Fruit fly (Drosophila melanogaster) whole organism, embryonic: ENCODE data around the gene CG12479.
A peak's percentile ranks its signal among the peaks of the same experiment; 100 is the strongest.

Experiments
- Awh ChIP-seq: fragments of 200-800 bp; sonication (Bioruptor generic); IDR thresholded peaks from 2 replicates; pipeline ENCODE4, ENCODE4 v1.3.6; 2022; ENCODE audit warnings: missing biosample characterization, missing genetic modification characterization
- BEAF-32 ChIP-seq: fragments of 200-800 bp; sonication (Bioruptor generic); optimal IDR thresholded peaks from 3 replicates; lab custom pipeline; 2017; ENCODE audit warnings: missing biosample characterization, missing genetic modification characterization, mild to moderate bottlenecking, moderate library complexity, missing genetic modification reagents
- Bdp1 ChIP-seq: fragments of 200-800 bp; sonication (Bioruptor generic); optimal IDR thresholded peaks from 3 replicates; lab custom pipeline; 2016; ENCODE audit warnings: missing biosample characterization, missing genetic modification characterization
- CG11085 ChIP-seq: fragments of 200-800 bp; sonication (Bioruptor generic); IDR thresholded peaks from 2 replicates; pipeline ENCODE4 v1.3.6; 2022; ENCODE audit warnings: missing biosample characterization, missing genetic modification characterization
- CG12219 ChIP-seq: fragments of 200-800 bp; sonication (Bioruptor generic); optimal IDR thresholded peaks from 3 replicates; lab custom pipeline; 2018; ENCODE audit warnings: missing biosample characterization, mild to moderate bottlenecking, missing genetic modification characterization
- CG15269 ChIP-seq: fragments of 200-800 bp; sonication (Bioruptor generic); optimal IDR thresholded peaks from 2 replicates; lab custom pipeline; 2018; ENCODE audit warnings: missing biosample characterization, mild to moderate bottlenecking, missing genetic modification characterization, moderate library complexity
- CG17802 ChIP-seq: fragments of 200-800 bp; sonication (Bioruptor generic); optimal IDR thresholded peaks from 2 replicates; lab custom pipeline; 2018; ENCODE audit warnings: missing biosample characterization, mild to moderate bottlenecking, missing genetic modification characterization, moderate library complexity
- CG18619 ChIP-seq: fragments of 200-800 bp; sonication (Bioruptor generic); optimal IDR thresholded peaks from 3 replicates; lab custom pipeline; 2017; ENCODE audit warnings: missing biosample characterization, mild to moderate bottlenecking, missing genetic modification characterization
- CG18764 ChIP-seq: fragments of 200-800 bp; sonication (Bioruptor generic); optimal IDR thresholded peaks from 3 replicates; lab custom pipeline; 2016; ENCODE audit warnings: missing biosample characterization, missing genetic modification characterization
- CG2199 ChIP-seq: fragments of 200-800 bp; sonication (Bioruptor generic); IDR thresholded peaks from 3 replicates; pipeline ENCODE4 v1.3.6; 2022; ENCODE audit warnings: missing biosample characterization, missing genetic modification characterization
- CG2875 ChIP-seq: fragments of 200-800 bp; sonication (Bioruptor generic); optimal IDR thresholded peaks from 2 replicates; lab custom pipeline; 2017; ENCODE audit warnings: missing biosample characterization, mild to moderate bottlenecking, missing genetic modification characterization, missing genetic modification reagents
- CG30431 ChIP-seq: fragments of 200-800 bp; sonication (Bioruptor generic); optimal IDR thresholded peaks from 2 replicates; lab custom pipeline; 2017; ENCODE audit warnings: missing biosample characterization, missing genetic modification characterization
- CG32772 ChIP-seq: fragments of 200-800 bp; sonication (Bioruptor generic); IDR thresholded peaks from 2 replicates; pipeline ENCODE4 v1.3.6; 2022; ENCODE audit warnings: missing biosample characterization, missing genetic modification characterization
- CG3281 ChIP-seq: fragments of 200-800 bp; sonication (Bioruptor generic); optimal IDR thresholded peaks from 3 replicates; lab custom pipeline; 2017; ENCODE audit warnings: missing biosample characterization, mild to moderate bottlenecking, missing genetic modification characterization
- CG5180 ChIP-seq: fragments of 200-800 bp; sonication (Bioruptor generic); optimal IDR thresholded peaks from 3 replicates; lab custom pipeline; 2017; ENCODE audit warnings: missing biosample characterization, missing genetic modification characterization, mild to moderate bottlenecking, moderate library complexity, missing genetic modification reagents
- CG6689 ChIP-seq: fragments of 200-800 bp; sonication (Bioruptor generic); IDR thresholded peaks from 2 replicates; pipeline ENCODE4 v1.3.6; 2022; ENCODE audit warnings: missing biosample characterization, missing genetic modification characterization
- CG6813 ChIP-seq: fragments of 200-800 bp; sonication (Bioruptor generic); optimal IDR thresholded peaks from 2 replicates; lab custom pipeline; 2017; ENCODE audit warnings: missing biosample characterization, missing genetic modification characterization, mild to moderate bottlenecking, moderate library complexity, missing genetic modification reagents
- CG7556 ChIP-seq: fragments of 200-800 bp; sonication (Bioruptor generic); optimal IDR thresholded peaks from 2 replicates; lab custom pipeline; 2017; ENCODE audit warnings: missing biosample characterization, mild to moderate bottlenecking, missing genetic modification characterization
- CG9932 ChIP-seq: fragments of 200-800 bp; sonication (Bioruptor generic); IDR thresholded peaks from 2 replicates; pipeline ENCODE4 v1.3.6; 2022; ENCODE audit warnings: missing biosample characterization, missing genetic modification characterization
- CHES-1-like ChIP-seq: fragments of 200-800 bp; sonication (Bioruptor generic); optimal IDR thresholded peaks from 2 replicates; lab custom pipeline; 2016; ENCODE audit warnings: missing biosample characterization, missing genetic modification characterization
- Dad ChIP-seq: fragments of 200-800 bp; sonication (Bioruptor generic); optimal IDR thresholded peaks from 3 replicates; lab custom pipeline; 2016; ENCODE audit warnings: missing biosample characterization, missing genetic modification characterization
- Dek ChIP-seq: fragments of 200-800 bp; sonication (Bioruptor generic); optimal IDR thresholded peaks from 3 replicates; lab custom pipeline; 2019; ENCODE audit warnings: missing biosample characterization, mild to moderate bottlenecking, missing genetic modification characterization, moderate library complexity
- Drgx ChIP-seq: fragments of 200-800 bp; sonication (Bioruptor generic); IDR thresholded peaks from 2 replicates; pipeline ENCODE4 v1.3.6; 2022; ENCODE audit warnings: missing biosample characterization, missing genetic modification characterization
- Ets65A ChIP-seq: fragments of 200-800 bp; sonication (Bioruptor generic); peaks from one replicate; lab custom pipeline; 2016; ENCODE audit warnings: missing biosample characterization, missing genetic modification characterization
- Gug ChIP-seq: fragments of 200-800 bp; sonication (Bioruptor generic); IDR thresholded peaks from 4 replicates; pipeline ENCODE4 v1.3.6; 2022; ENCODE audit warnings: missing biosample characterization, missing genetic modification characterization
- Hmr ChIP-seq: fragments of 200-800 bp; sonication (Bioruptor generic); optimal IDR thresholded peaks from 3 replicates; lab custom pipeline; 2017; ENCODE audit warnings: mild to moderate bottlenecking, missing biosample characterization, missing genetic modification reagents, missing genetic modification characterization
- Hr39 ChIP-seq: fragments of >200 bp; optimal IDR thresholded peaks from 2 replicates; lab custom pipeline; 2017
- Nf-YB ChIP-seq: fragments of 200-800 bp; sonication (Bioruptor generic); optimal IDR thresholded peaks from 3 replicates; lab custom pipeline; 2019; ENCODE audit warnings: missing biosample characterization, mild to moderate bottlenecking, missing genetic modification characterization, moderate library complexity
- Poxn ChIP-seq: fragments of 200-800 bp; sonication (Bioruptor generic); IDR thresholded peaks from 2 replicates; pipeline ENCODE4 v1.3.6; 2022; ENCODE audit warnings: missing biosample characterization, missing genetic modification characterization
- Rfx ChIP-seq: fragments of 200-800 bp; sonication (Bioruptor generic); IDR thresholded peaks from 2 replicates; pipeline ENCODE4 v1.3.6; 2022; ENCODE audit warnings: missing biosample characterization, missing genetic modification characterization
- Sin3A ChIP-seq: fragments of >200 bp; optimal IDR thresholded peaks from 2 replicates; lab custom pipeline; 2018
- Sry-δ ChIP-seq: fragments of 200-800 bp; sonication (Bioruptor generic); optimal IDR thresholded peaks from 2 replicates; lab custom pipeline; 2016; ENCODE audit warnings: missing biosample characterization, missing genetic modification characterization
- Usf ChIP-seq: fragments of 200-800 bp; sonication (Bioruptor generic); optimal IDR thresholded peaks from 2 replicates; lab custom pipeline; 2017; ENCODE audit warnings: missing genotype, missing biosample characterization, missing genetic modification characterization
- bcd ChIP-seq: fragments of 200-800 bp; sonication (Bioruptor generic); optimal IDR thresholded peaks from 2 replicates; lab custom pipeline; 2017; ENCODE audit warnings: missing biosample characterization, mild to moderate bottlenecking, missing genetic modification characterization
- cwo ChIP-seq: fragments of 200-800 bp; sonication (Bioruptor generic); optimal IDR thresholded peaks from 3 replicates; lab custom pipeline; 2017; ENCODE audit warnings: missing biosample characterization, missing genetic modification characterization, mild to moderate bottlenecking, moderate library complexity, missing genetic modification reagents
- danr ChIP-seq: fragments of 200-800 bp; sonication (Bioruptor generic); IDR thresholded peaks from 2 replicates; pipeline ENCODE4 v1.3.6; 2022; ENCODE audit warnings: missing biosample characterization, missing genetic modification characterization
- ems ChIP-seq: fragments of 200-800 bp; sonication (Bioruptor generic); optimal IDR thresholded peaks from 3 replicates; lab custom pipeline; 2016; ENCODE audit warnings: missing biosample characterization, missing genetic modification characterization
- en ChIP-seq: fragments of 200-800 bp; sonication (Bioruptor generic); optimal IDR thresholded peaks from 2 replicates; lab custom pipeline; 2016; ENCODE audit warnings: missing biosample characterization, missing genetic modification characterization
- gem ChIP-seq: fragments of 200-800 bp; sonication (Bioruptor generic); optimal IDR thresholded peaks from 2 replicates; lab custom pipeline; 2019; ENCODE audit warnings: missing biosample characterization, mild to moderate bottlenecking, missing genetic modification characterization, moderate library complexity
- mam ChIP-seq: fragments of 200-800 bp; sonication (Bioruptor generic); optimal IDR thresholded peaks from 3 replicates; lab custom pipeline; 2016; ENCODE audit warnings: missing biosample characterization, missing genetic modification characterization
- nerfin-1 ChIP-seq: fragments of 200-800 bp; sonication (Bioruptor generic); optimal IDR thresholded peaks from 3 replicates; lab custom pipeline; 2019; ENCODE audit warnings: missing biosample characterization, mild to moderate bottlenecking, missing genetic modification characterization, moderate library complexity
- nerfin-2 ChIP-seq: fragments of 200-800 bp; sonication (Bioruptor generic); IDR thresholded peaks from 2 replicates; pipeline ENCODE4 v1.3.6; 2022; ENCODE audit warnings: missing biosample characterization, missing genetic modification characterization; ENCODE audit not compliant: partially characterized antibody
- pita ChIP-seq: fragments of 200-800 bp; sonication (Bioruptor generic); optimal IDR thresholded peaks from 2 replicates; lab custom pipeline; 2017; ENCODE audit warnings: missing biosample characterization, mild to moderate bottlenecking, missing genetic modification characterization
- prd ChIP-seq, 3 experiments: fragments of >200 bp in 2 of 3; fragments of 200-800 bp in 1 of 3; sonication (Bioruptor generic) in 1 of 3; optimal IDR thresholded peaks in 2 of 3; IDR thresholded peaks in 1 of 3; 2 replicates in 2 of 3; 3 replicates in 1 of 3; pipeline versions ENCODE4 v1.3.6 to Lab custom; 2017 to 2022; ENCODE audit warnings: missing biosample characterization in 1 of 3, missing genetic modification characterization in 1 of 3
- psq ChIP-seq: fragments of 200-800 bp; sonication (Bioruptor generic); optimal IDR thresholded peaks from 2 replicates; lab custom pipeline; 2017; ENCODE audit warnings: missing biosample characterization, missing genetic modification characterization
- schlank ChIP-seq: fragments of 200-800 bp; sonication (Bioruptor generic); optimal IDR thresholded peaks from 2 replicates; lab custom pipeline; 2018; ENCODE audit warnings: missing biosample characterization, mild to moderate bottlenecking, missing genetic modification characterization
- sens ChIP-seq: fragments of 200-800 bp; sonication (Bioruptor generic); peaks from one replicate; lab custom pipeline; 2016; ENCODE audit warnings: missing biosample characterization, missing genetic modification characterization
- shn ChIP-seq: fragments of 200-800 bp; sonication (Bioruptor generic); optimal IDR thresholded peaks from 3 replicates; lab custom pipeline; 2016; ENCODE audit warnings: missing biosample characterization, missing genetic modification characterization
- stwl ChIP-seq: fragments of 200-800 bp; sonication (Bioruptor generic); optimal IDR thresholded peaks from 3 replicates; lab custom pipeline; 2018; ENCODE audit warnings: missing biosample characterization, mild to moderate bottlenecking, missing genetic modification characterization, moderate library complexity
- sug ChIP-seq: fragments of 200-800 bp; optimal IDR thresholded peaks from 2 replicates; lab custom pipeline; 2019; ENCODE audit warnings: missing biosample characterization, mild to moderate bottlenecking, missing genetic modification characterization, moderate library complexity
- zfh2 ChIP-seq: fragments of 200-800 bp; sonication (Bioruptor generic); optimal IDR thresholded peaks from 2 replicates; lab custom pipeline; 2016; ENCODE audit warnings: missing biosample characterization, missing genetic modification characterization

CG12479 gene

dm6 chrX:14169068-14169642 lies 17.3 kb upstream of the CG12479 start, which contains the start of gene CG12480 (continued):
- TF ChIP-seq Gug (GFP tag; lab: Robert Waterston, UW) (no peak), zfh2 (peak; percentile 62), Usf (peak; percentile 12), Hr39 (lab: Kevin White, UChicago) (no peak), Drgx (0 out of 2 replicates have a peak, but pooled peaks have one; percentile 15), CG3281 (GFP tag; lab: Kevin White, UChicago) (peak; percentile 79), CG5180 (GFP tag; lab: Kevin White, UChicago) (no peak), CG2875 (GFP tag; lab: Kevin White, UChicago) (no peak), mam (GFP tag; lab: Kevin White, UChicago) (peak; percentile 42), CG32772 (GFP tag; lab: Robert Waterston, UW) (peak; percentile 13; the same call in 1 of the 2 replicates), Awh (GFP tag; lab: Robert Waterston, UW) (no peak), en (no peak), shn (no peak), nerfin-2 (no peak), Rfx (GFP tag; lab: Robert Waterston, UW) (peak; percentile 90), danr (no peak), CG12219 (GFP tag; lab: Kevin White, UChicago) (peak; percentile 3), CG18619 (GFP tag; lab: Kevin White, UChicago) (peak; percentile 51), CG6689 (GFP tag; lab: Robert Waterston, UW) (peak; percentile 48), prd (optimal IDR thresholded peaks at IDR 0.05; lab: Kevin White, UChicago) (no peak), prd (GFP tag; IDR thresholded peaks at IDR 0.05; lab: Robert Waterston, UW) (peak; percentile 64; the same call in 2 of the 3 replicates), Ets65A (peak; percentile 34), Bdp1 (GFP tag; lab: Kevin White, UChicago) (no peak), cwo (peak; percentile 27), CG7556 (peak; percentile 4), stwl (tag; lab: Kevin White, UChicago) (no peak), CG9932 (peak; percentile 87), CG17802 (tag; lab: Kevin White, UChicago) (no peak), psq (GFP tag; lab: Kevin White, UChicago) (no peak), CG6813 (GFP tag; lab: Kevin White, UChicago) (peak; percentile 16), Dek (peak; percentile 55), Poxn (GFP tag; lab: Robert Waterston, UW) (no peak), CG2199 (GFP tag; lab: Robert Waterston, UW) (no peak), Nf-YB (GFP tag; lab: Kevin White, UChicago) (no peak), gem (peak; percentile 61), CG30431 (GFP tag; lab: Kevin White, UChicago) (no peak), pita (GFP tag; lab: Kevin White, UChicago) (no peak), CHES-1-like (no peak), Hmr (peak; percentile 70), BEAF-32 (no peak), Sin3A (no peak), CG15269 (tag; lab: Kevin White, UChicago) (peak; percentile 56), Sry-δ (GFP tag; lab: Kevin White, UChicago) (no peak), nerfin-1 (tag; lab: Kevin White, UChicago) (no peak), CG18764 (GFP tag; lab: Kevin White, UChicago) (no peak), sug (tag; lab: Kevin White, UChicago) (peak; percentile 13), Dad (GFP tag; lab: Kevin White, UChicago) (no peak), ems (peak; percentile 44), bcd (GFP tag; lab: Kevin White, UChicago) (peak; percentile 31), CG11085 (GFP tag; lab: Robert Waterston, UW) (0 out of 2 replicates have a peak, but pooled peaks have one; percentile 25), sens (peak; percentile 6), schlank (peak; percentile 55)
